Fruit fly (Drosophila melanogaster): ENCODE results near the gene eg.

Gene eg

DNA sequence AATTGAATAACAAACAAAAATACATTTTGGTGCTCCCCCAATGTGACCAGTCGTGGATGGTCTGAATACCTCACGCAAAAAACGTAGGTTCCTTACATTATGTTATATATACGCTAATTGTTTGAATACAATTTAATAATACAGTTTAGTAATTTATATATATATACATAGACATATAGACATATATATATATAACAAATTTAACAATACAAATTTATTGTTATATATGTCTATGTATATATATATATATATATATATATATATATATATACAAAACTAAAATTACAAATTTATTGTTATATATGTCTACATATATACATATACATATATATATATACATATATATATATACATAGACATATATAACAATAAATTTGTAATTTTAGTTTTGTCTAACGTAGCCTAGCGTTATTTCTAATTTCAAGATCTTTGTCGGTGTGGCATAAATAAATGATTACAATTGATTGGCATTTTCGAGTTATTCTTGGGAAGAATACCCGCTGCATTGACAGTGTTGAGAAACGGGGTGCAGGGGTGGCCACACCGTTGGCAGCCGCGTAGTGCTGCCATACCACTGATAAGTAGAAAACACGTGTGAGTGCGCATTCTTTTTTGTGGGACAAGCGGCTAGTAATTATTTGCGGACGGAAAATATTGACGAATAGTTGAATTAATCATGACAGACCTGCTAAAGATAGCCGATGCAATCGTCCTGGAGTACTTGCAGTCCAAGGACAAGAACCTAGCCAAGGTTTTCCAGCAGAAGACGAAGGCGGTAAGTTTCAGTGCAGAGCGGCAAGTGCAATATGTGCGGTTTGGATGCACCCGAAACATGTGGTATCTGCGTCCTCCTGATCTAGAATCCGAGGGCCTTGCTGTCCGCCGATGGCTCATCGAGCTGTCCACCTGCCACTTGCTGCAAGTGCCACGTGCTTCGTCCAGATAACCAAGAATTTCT is 24.0 kb downstream of the eg start, which contains the start of the genes CG7148 and Nopp140 (continued):
- TF ChIP-seq CG3281 (GFP tag; optimal IDR thresholded peaks at IDR 0.05), result peak; percentile 55
- TF ChIP-seq CG34376 (GFP tag; optimal IDR thresholded peaks at IDR 0.05), result no peak
- TF ChIP-seq Asciz (GFP tag; optimal IDR thresholded peaks at IDR 0.05), result no peak
- TF ChIP-seq salm (tag; optimal IDR thresholded peaks at IDR 0.05), result no peak
- TF ChIP-seq tx (GFP tag; optimal IDR thresholded peaks at IDR 0.05), result peak; percentile 37
- peak; percentile 44; the same call in 1 of the 3 replicates for TF ChIP-seq ase (GFP tag; IDR thresholded peaks at IDR 0.05)
- peak; percentile 44; the same call in 1 of the 2 replicates for TF ChIP-seq klu (GFP tag; IDR thresholded peaks at IDR 0.05)
- no peak for TF ChIP-seq CG11093 (GFP tag; IDR thresholded peaks at IDR 0.05)
- TF ChIP-seq Abd-B (GFP tag; optimal IDR thresholded peaks at IDR 0.05), result peak; percentile 46
- TF ChIP-seq CG3838 (GFP tag; optimal IDR thresholded peaks at IDR 0.05), result no peak
- TF ChIP-seq trem (tag; optimal IDR thresholded peaks at IDR 0.05), result peak; percentile 81
- peak; percentile 76 for TF ChIP-seq chm (GFP tag; IDR thresholded peaks at IDR 0.05)
- no peak for TF ChIP-seq CG11696 (GFP tag; IDR thresholded peaks at IDR 0.05)
- TF ChIP-seq grau (tag; optimal IDR thresholded peaks at IDR 0.05), result peak; percentile 61
- TF ChIP-seq fd3F (GFP tag; optimal IDR thresholded peaks at IDR 0.05), result peak; percentile 54
- no peak for TF ChIP-seq danr (GFP tag; IDR thresholded peaks at IDR 0.05)
- peak; percentile 77 for TF ChIP-seq CG11247 (GFP tag; IDR thresholded peaks at IDR 0.05)
- TF ChIP-seq stwl (tag; optimal IDR thresholded peaks at IDR 0.05), result peak; percentile 72
- no peak for TF ChIP-seq Blimp-1 (GFP tag; optimal IDR thresholded peaks at IDR 0.05)
- TF ChIP-seq CG2875 (GFP tag; optimal IDR thresholded peaks at IDR 0.05), result peak; percentile 39
- TF ChIP-seq bbx (GFP tag; IDR thresholded peaks at IDR 0.05; ENCODE audit: partially characterized antibody), result peak; percentile 49
- peak; percentile 53 for TF ChIP-seq CG10147 (GFP tag; optimal IDR thresholded peaks at IDR 0.05)
- peak; percentile 69 for TF ChIP-seq dysf (GFP tag; IDR thresholded peaks at IDR 0.05)
- peak; percentile 59 for TF ChIP-seq phol (tag; optimal IDR thresholded peaks at IDR 0.05)
- peak; percentile 80 for TF ChIP-seq sob (GFP tag; IDR thresholded peaks at IDR 0.05)
- no peak for TF ChIP-seq CG7963 (GFP tag; IDR thresholded peaks at IDR 0.05; ENCODE audit: partially characterized antibody)
- peak; percentile 34 for TF ChIP-seq CG30431 (GFP tag; optimal IDR thresholded peaks at IDR 0.05)
- TF ChIP-seq Deaf1 (tag; optimal IDR thresholded peaks at IDR 0.05), result no peak
- peak; percentile 44 for TF ChIP-seq Dref (GFP tag; IDR thresholded peaks at IDR 0.05)
- peak; percentile 79 for TF ChIP-seq CG8924 (tag; optimal IDR thresholded peaks at IDR 0.05)
- TF ChIP-seq CG9215 (GFP tag; IDR thresholded peaks at IDR 0.05), result peak; percentile 35; the same call in 1 of the 2 replicates
- TF ChIP-seq CG17385 (GFP tag; optimal IDR thresholded peaks at IDR 0.05), result peak; percentile 63
- TF ChIP-seq CG18262 (tag; optimal IDR thresholded peaks at IDR 0.05), result peak; percentile 60
- TF ChIP-seq CG1647 (GFP tag; optimal IDR thresholded peaks at IDR 0.05), result peak; percentile 61
- no peak for TF ChIP-seq Eip74EF (GFP tag; optimal IDR thresholded peaks at IDR 0.05)
- TF ChIP-seq wor (GFP tag; IDR thresholded peaks at IDR 0.05), result no peak
- no peak for TF ChIP-seq psq (GFP tag; optimal IDR thresholded peaks at IDR 0.05)
- peak; percentile 35 for TF ChIP-seq CG6254 (GFP tag; optimal IDR thresholded peaks at IDR 0.05)
- no peak for TF ChIP-seq dan (GFP tag; IDR thresholded peaks at IDR 0.05)
- TF ChIP-seq CG16813 (GFP tag; IDR thresholded peaks at IDR 0.05; ENCODE audit: partially characterized antibody), result peak; percentile 40; the same call in 1 of the 3 replicates
- peak; percentile 34 for TF ChIP-seq CG18011 (GFP tag; optimal IDR thresholded peaks at IDR 0.05)
- TF ChIP-seq CG12236 (GFP tag; optimal IDR thresholded peaks at IDR 0.05), result no peak
- TF ChIP-seq CG2120 (GFP tag; optimal IDR thresholded peaks at IDR 0.05), result peak; percentile 81
- peak; percentile 76 for TF ChIP-seq CG4820 (GFP tag; optimal IDR thresholded peaks at IDR 0.05)
- no peak for TF ChIP-seq grn (GFP tag; optimal IDR thresholded peaks at IDR 0.05)
- peak; percentile 57 for TF ChIP-seq az2 (GFP tag; optimal IDR thresholded peaks at IDR 0.05)
- no peak for TF ChIP-seq CG6272 (GFP tag; IDR thresholded peaks at IDR 0.05)
- TF ChIP-seq Spps (tag; optimal IDR thresholded peaks at IDR 0.05), result no peak

Data from whole organism, embryonic.